Worm (Caenorhabditis elegans) whole organism, young adult: ENCODE results near the gene srd-12.

Source experiments
- B0336.3 ChIP-seq: fragments of 200-800 bp; sonication (Bioruptor generic); IDR thresholded peaks from 2 replicates; pipeline ENCODE4 v1.3.6; 2022; ENCODE audit warnings: missing genetic modification characterization, missing compliant biosample characterization
- C06A6.2 ChIP-seq: fragments of 200-800 bp; sonication (Bioruptor generic); conservative IDR thresholded peaks from 2 replicates; pipeline ENCODE4 v1.3.6; 2022; ENCODE audit warnings: missing genetic modification characterization, missing compliant biosample characterization
- F22D6.2 ChIP-seq: sonication (generic microtip); optimal IDR thresholded peaks from 2 replicates; lab custom pipeline; 2016; ENCODE audit warnings: mild to moderate bottlenecking, missing genetic modification characterization, missing compliant biosample characterization
- F49E8.2 ChIP-seq: sonication (generic microtip); optimal IDR thresholded peaks from 3 replicates; lab custom pipeline; 2017; ENCODE audit warnings: missing genetic modification characterization, mild to moderate bottlenecking, missing compliant biosample characterization, antibody characterized with exemption, moderate library complexity; ENCODE audit not compliant: insufficient read depth
- F55B11.4 ChIP-seq: sonication (generic microtip); optimal IDR thresholded peaks from 2 replicates; lab custom pipeline; 2016; ENCODE audit warnings: missing compliant biosample characterization, missing genetic modification characterization, borderline replicate concordance; ENCODE audit not compliant: insufficient read depth
- ZK185.1 ChIP-seq: sonication (generic microtip); optimal IDR thresholded peaks from 2 replicates; lab custom pipeline; 2016; ENCODE audit warnings: mild to moderate bottlenecking, missing genetic modification characterization, missing compliant biosample characterization; ENCODE audit not compliant: poor library complexity, severe bottlenecking
- attf-6 ChIP-seq: fragments of 200-800 bp; sonication (Bioruptor generic); IDR thresholded peaks from 2 replicates; pipeline ENCODE4 v1.3.6; 2022; ENCODE audit warnings: missing genetic modification reagents, missing genetic modification characterization, missing compliant biosample characterization
- ccch-3 ChIP-seq: fragments of 200-800 bp; sonication (Bioruptor generic); optimal IDR thresholded peaks from 2 replicates; lab custom pipeline; 2018; ENCODE audit warnings: mild to moderate bottlenecking, missing genetic modification characterization, missing compliant biosample characterization
- cebp-1 ChIP-seq, 2 experiments: fragments of 200-800 bp in 1 of 2; sonication (Bioruptor generic) in 1 of 2; sonication (generic microtip) in 1 of 2; IDR thresholded peaks in 1 of 2; optimal IDR thresholded peaks in 1 of 2; 2 replicates each; pipeline versions ENCODE4 v1.3.6 to Lab custom; 2017 to 2022; ENCODE audit warnings: missing compliant biosample characterization in 2 of 2, missing genetic modification characterization in 2 of 2, mild to moderate bottlenecking in 1 of 2, missing genetic modification reagents in 1 of 2, moderate library complexity in 1 of 2
- ceh-27 ChIP-seq: fragments of 200-800 bp; sonication (Bioruptor generic); optimal IDR thresholded peaks from 2 replicates; lab custom pipeline; 2018; ENCODE audit warnings: mild to moderate bottlenecking, missing genetic modification characterization, moderate library complexity, missing compliant biosample characterization
- ceh-40 ChIP-seq: fragments of 200-800 bp; sonication (Bioruptor generic); IDR thresholded peaks from 2 replicates; pipeline ENCODE4 v1.3.6; 2022; ENCODE audit warnings: missing genetic modification characterization, missing compliant biosample characterization
- ceh-91 ChIP-seq: fragments of 200-800 bp; sonication (Bioruptor generic); IDR thresholded peaks from 2 replicates; pipeline ENCODE4 v1.3.6; 2022; ENCODE audit warnings: missing genetic modification reagents, missing genetic modification characterization, missing compliant biosample characterization
- die-1 ChIP-seq: sonication (generic microtip); optimal IDR thresholded peaks from 2 replicates; lab custom pipeline; 2016; ENCODE audit warnings: missing genotype, mild to moderate bottlenecking, missing genetic modification characterization, missing compliant biosample characterization
- dox-1 ChIP-seq: fragments of 200-800 bp; sonication (Bioruptor generic); IDR thresholded peaks from 2 replicates; pipeline ENCODE4 v1.3.6; 2022; ENCODE audit warnings: missing genetic modification reagents, missing genetic modification characterization, missing compliant biosample characterization
- egl-18 ChIP-seq: fragments of 200-800 bp; sonication (Bioruptor generic); IDR thresholded peaks from 2 replicates; pipeline ENCODE4 v1.3.6; 2022; ENCODE audit warnings: missing genetic modification reagents, missing genetic modification characterization, missing compliant biosample characterization
- egl-44 ChIP-seq: fragments of 200-800 bp; sonication (Bioruptor generic); IDR thresholded peaks from 2 replicates; pipeline ENCODE4 v1.3.6; 2022; ENCODE audit warnings: missing genetic modification reagents, missing genetic modification characterization, missing compliant biosample characterization
- ekl-4 ChIP-seq: fragments of 200-800 bp; sonication (Bioruptor generic); IDR thresholded peaks from 2 replicates; pipeline ENCODE4 v1.3.6; 2022; ENCODE audit warnings: missing genetic modification reagents, missing genetic modification characterization, missing compliant biosample characterization
- ets-4 ChIP-seq: fragments of 200-800 bp; sonication (Bioruptor generic); optimal IDR thresholded peaks from 2 replicates; lab custom pipeline; 2018; ENCODE audit warnings: mild to moderate bottlenecking, missing genetic modification characterization, missing compliant biosample characterization
- hlh-12 ChIP-seq: sonication (generic microtip); optimal IDR thresholded peaks from 2 replicates; lab custom pipeline; 2016; ENCODE audit warnings: missing genetic modification characterization, missing compliant biosample characterization
- hmg-1.2 ChIP-seq: fragments of 200-800 bp; sonication (Bioruptor generic); IDR thresholded peaks from 2 replicates; pipeline ENCODE4 v1.3.6; 2022; ENCODE audit warnings: missing genetic modification reagents, missing genetic modification characterization, missing compliant biosample characterization
- hsf-1 ChIP-seq: fragments of 200-800 bp; sonication (Bioruptor generic); IDR thresholded peaks from 2 replicates; pipeline ENCODE4 v1.3.6; 2022; ENCODE audit warnings: missing genetic modification reagents, missing genetic modification characterization, missing compliant biosample characterization
- lag-1 ChIP-seq: fragments of 200-800 bp; sonication (Bioruptor generic); IDR thresholded peaks from 2 replicates; pipeline ENCODE4 v1.3.6; 2022; ENCODE audit warnings: missing genetic modification reagents, missing genetic modification characterization, missing compliant biosample characterization
- let-526 ChIP-seq: fragments of 200-800 bp; sonication (Bioruptor generic); IDR thresholded peaks from 2 replicates; pipeline ENCODE4 v1.3.6; 2022; ENCODE audit warnings: missing genetic modification reagents, missing genetic modification characterization, missing compliant biosample characterization
- lin-35 ChIP-seq, 3 experiments: fragments of 150-350 bp in 2 of 3; sonication (generic microtip) in 1 of 3; optimal IDR thresholded peaks; 2 replicates each; lab custom pipeline; 2014 to 2018; ENCODE audit warnings: missing biosample characterization in 3 of 3, missing genetic modification characterization in 3 of 3, missing genetic modification reagents in 3 of 3
- lin-40 ChIP-seq: sonication (generic microtip); optimal IDR thresholded peaks from 2 replicates; lab custom pipeline; 2016; ENCODE audit warnings: missing genetic modification characterization, mild to moderate bottlenecking, missing compliant biosample characterization, missing genotype, missing genetic modification reagents
- lin-54 ChIP-seq: fragments of 200-800 bp; sonication (Bioruptor generic); optimal IDR thresholded peaks from 2 replicates; lab custom pipeline; 2018; ENCODE audit warnings: mild to moderate bottlenecking, missing genetic modification characterization, missing compliant biosample characterization
- lir-1 ChIP-seq: fragments of 200-800 bp; sonication (Bioruptor generic); conservative IDR thresholded peaks from 2 replicates; pipeline ENCODE4 v1.3.6; 2022; ENCODE audit warnings: missing genetic modification reagents, missing genetic modification characterization, missing compliant biosample characterization
- madf-3 ChIP-seq: fragments of 200-800 bp; sonication (Bioruptor generic); IDR thresholded peaks from 2 replicates; pipeline ENCODE4 v1.3.6; 2022; ENCODE audit warnings: missing genetic modification reagents, missing genetic modification characterization, missing compliant biosample characterization
- mcd-1 ChIP-seq: fragments of 200-800 bp; sonication (Bioruptor generic); IDR thresholded peaks from 2 replicates; pipeline ENCODE4 v1.3.6; 2022; ENCODE audit warnings: missing genetic modification reagents, missing genetic modification characterization, missing compliant biosample characterization
- mxl-1 ChIP-seq: sonication (generic microtip); optimal IDR thresholded peaks from 2 replicates; lab custom pipeline; 2016; ENCODE audit warnings: missing genetic modification characterization, missing compliant biosample characterization
- nfya-1 ChIP-seq: sonication (generic microtip); optimal IDR thresholded peaks from 2 replicates; lab custom pipeline; 2017; ENCODE audit warnings: antibody characterized with exemption, missing compliant biosample characterization, missing genetic modification characterization, borderline replicate concordance; ENCODE audit not compliant: insufficient read depth
- nhr-80 ChIP-seq: sonication (generic microtip); optimal IDR thresholded peaks from 2 replicates; lab custom pipeline; 2016; ENCODE audit warnings: missing genetic modification characterization, missing compliant biosample characterization
- pbrm-1 ChIP-seq: fragments of 200-800 bp; sonication (Bioruptor generic); IDR thresholded peaks from 2 replicates; pipeline ENCODE4 v1.3.6; 2022; ENCODE audit warnings: missing genetic modification reagents, missing genetic modification characterization, missing compliant biosample characterization
- pha-4 ChIP-seq: fragments of 150-350 bp; sonication (generic microtip); optimal IDR thresholded peaks from 2 replicates; lab custom pipeline; 2014; ENCODE audit warnings: missing biosample characterization, missing genetic modification reagents, missing genetic modification characterization
- rcor-1 ChIP-seq: fragments of 200-800 bp; sonication (Bioruptor generic); IDR thresholded peaks from 2 replicates; pipeline ENCODE4 v1.3.6; 2022; ENCODE audit warnings: missing genetic modification reagents, missing genetic modification characterization, missing compliant biosample characterization
- rec-8 ChIP-seq, 2 experiments: sonication (generic microtip); optimal IDR thresholded peaks; 2 replicates each; lab custom pipeline; 2016; ENCODE audit warnings: mild to moderate bottlenecking in 2 of 2, missing genetic modification characterization in 2 of 2, missing genetic modification reagents in 2 of 2, missing genotype in 2 of 2, missing biosample characterization in 1 of 2, missing compliant biosample characterization in 1 of 2, moderate library complexity in 1 of 2
- rpc-1 ChIP-seq, 2 experiments: fragments of 150-350 bp in 1 of 2; sonication (generic microtip) in 1 of 2; optimal IDR thresholded peaks; 2 replicates each; lab custom pipeline; 2014 to 2018; ENCODE audit warnings: missing biosample characterization in 1 of 2, missing genetic modification characterization in 1 of 2, missing genetic modification reagents in 1 of 2, missing genotype in 1 of 2
- sdz-38 ChIP-seq: sonication (generic microtip); optimal IDR thresholded peaks from 2 replicates; lab custom pipeline; 2016; ENCODE audit warnings: missing genotype, missing genetic modification characterization, missing compliant biosample characterization
- somi-1 ChIP-seq: fragments of 200-800 bp; sonication (Bioruptor generic); optimal IDR thresholded peaks from 2 replicates; lab custom pipeline; 2018; ENCODE audit warnings: mild to moderate bottlenecking, missing genetic modification characterization, missing compliant biosample characterization
- tlf-1 ChIP-seq: fragments of 200-800 bp; sonication (Bioruptor generic); optimal IDR thresholded peaks from 2 replicates; lab custom pipeline; 2018; ENCODE audit warnings: mild to moderate bottlenecking, missing genetic modification characterization, missing compliant biosample characterization
- unc-62 ChIP-seq: fragments of 150-350 bp; optimal IDR thresholded peaks from 2 replicates; lab custom pipeline; 2014; ENCODE audit warnings: missing biosample characterization, missing genetic modification reagents, missing genetic modification characterization
- zfh-2 ChIP-seq: fragments of 200-800 bp; sonication (Bioruptor generic); conservative IDR thresholded peaks from 2 replicates; pipeline ENCODE4 v1.3.6; 2022; ENCODE audit warnings: missing genetic modification reagents, missing genetic modification characterization, missing compliant biosample characterization
- ztf-26 ChIP-seq: sonication (generic microtip); optimal IDR thresholded peaks from 2 replicates; lab custom pipeline; 2017; ENCODE audit warnings: missing genetic modification characterization, missing compliant biosample characterization
- ztf-3 ChIP-seq: fragments of 200-800 bp; sonication (Bioruptor generic); optimal IDR thresholded peaks from 2 replicates; lab custom pipeline; 2018; ENCODE audit warnings: mild to moderate bottlenecking, missing genetic modification characterization, missing compliant biosample characterization

The srd-12 gene

DNA sequence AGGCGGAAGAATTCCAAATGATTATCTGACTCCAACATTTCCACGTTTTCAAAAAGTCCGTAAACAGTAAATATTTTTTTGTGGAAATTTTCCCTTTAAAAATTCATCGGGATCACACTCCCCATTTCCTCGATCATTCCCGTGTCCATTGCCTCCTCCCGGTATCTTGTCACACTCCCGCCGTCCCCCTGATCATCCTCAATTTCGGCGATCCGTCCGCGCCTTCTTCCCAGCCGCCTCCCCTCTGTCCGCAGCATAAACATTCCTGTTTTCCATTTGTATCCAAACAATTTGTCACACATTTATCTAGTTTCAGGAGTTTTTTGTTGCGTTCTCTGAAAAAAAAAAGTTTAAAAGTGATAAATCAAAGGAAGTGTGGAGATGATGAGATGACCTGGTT lies 37.1 kb downstream of the srd-12 start:
- TF ChIP-seq F55B11.4 (tag; lab: Kevin White, UChicago) = no peak
- 0 out of 2 replicates have a peak, but pooled peaks have one; percentile 6 for TF ChIP-seq hmg-1.2 (GFP tag; lab: Robert Waterston, UW)
- TF ChIP-seq ccch-3 = no peak
- peak; percentile 72; the same call in 1 of the 2 replicates for TF ChIP-seq zfh-2 (GFP tag; lab: Robert Waterston, UW)
- no peak for TF ChIP-seq nfya-1 (tag; lab: Kevin White, UChicago)
- 0 out of 2 replicates have a peak, but pooled peaks have one; percentile 9 for TF ChIP-seq lir-1 (GFP tag; lab: Robert Waterston, UW)

- peak; percentile 42 for TF ChIP-seq ets-4
- TF ChIP-seq ceh-40 = 0 out of 2 replicates have a peak, but pooled peaks have one; percentile 3
- TF ChIP-seq lin-40 (tag; lab: Kevin White, UChicago) = peak; percentile 90
- peak; percentile 20; the same call in 1 of the 2 replicates for TF ChIP-seq hmg-1.2 (GFP tag; lab: Robert Waterston, UW)
- peak; percentile 52; the same call in 1 of the 2 replicates for TF ChIP-seq madf-3
- peak; percentile 83 for TF ChIP-seq ztf-26
- peak; percentile 60 for TF ChIP-seq cebp-1 (GFP tag; IDR thresholded peaks at IDR 0.05; lab: Robert Waterston, UW)
- peak; percentile 79 for TF ChIP-seq cebp-1 (tag; optimal IDR thresholded peaks at IDR 0.05; lab: Kevin White, UChicago)
- TF ChIP-seq tlf-1 (GFP tag; lab: Kevin White, UChicago) = peak; percentile 80
- TF ChIP-seq die-1 (tag; lab: Kevin White, UChicago) = no peak
- TF ChIP-seq dox-1 (GFP tag; lab: Robert Waterston, UW) = peak; percentile 54; the same call in 1 of the 2 replicates
- TF ChIP-seq F22D6.2 (tag; lab: Kevin White, UChicago) = peak; percentile 64
- TF ChIP-seq nhr-80 = peak; percentile 94
- peak; percentile 66; the same call in 1 of the 2 replicates for TF ChIP-seq lir-1 (GFP tag; lab: Robert Waterston, UW)
- TF ChIP-seq C06A6.2 (GFP tag; lab: Robert Waterston, UW) = peak; percentile 77
- TF ChIP-seq ekl-4 (GFP tag; lab: Robert Waterston, UW) = 0 out of 2 replicates have a peak, but pooled peaks have one; percentile 35
- TF ChIP-seq ZK185.1 (tag; lab: Kevin White, UChicago) = no peak
- TF ChIP-seq rec-8 (tag; optimal IDR thresholded peaks at IDR 0.05; lab: Kevin White, UChicago) = no peak
- TF ChIP-seq hsf-1 (GFP tag; lab: Robert Waterston, UW) = 0 out of 2 replicates have a peak, but pooled peaks have one; percentile 28
- TF ChIP-seq unc-62 = peak; percentile 93
- TF ChIP-seq rcor-1 (GFP tag; lab: Robert Waterston, UW) = no peak
- TF ChIP-seq ceh-91 (GFP tag; lab: Robert Waterston, UW) = no peak
- peak; percentile 47; the same call in 1 of the 2 replicates for TF ChIP-seq pbrm-1 (GFP tag; lab: Robert Waterston, UW)
- TF ChIP-seq pha-4 (tag; lab: Kevin White, UChicago) = peak; percentile 87
- TF ChIP-seq egl-18 (GFP tag; lab: Robert Waterston, UW) = no peak
- TF ChIP-seq ceh-27 (GFP tag; lab: Kevin White, UChicago) = peak; percentile 76
- TF ChIP-seq somi-1 (GFP tag; lab: Kevin White, UChicago) = peak; percentile 97
- TF ChIP-seq sdz-38 (tag; lab: Kevin White, UChicago) = no peak
- no peak for TF ChIP-seq attf-6 (GFP tag; lab: Robert Waterston, UW)
- peak; percentile 68; the same call in 1 of the 2 replicates for TF ChIP-seq let-526 (GFP tag; lab: Robert Waterston, UW)
- no peak for TF ChIP-seq F49E8.2
- TF ChIP-seq mxl-1 (tag; lab: Kevin White, UChicago) = no peak
- TF ChIP-seq lin-54 (GFP tag; lab: Kevin White, UChicago) = peak; percentile 61
- TF ChIP-seq lin-35 (GFP tag; optimal IDR thresholded peaks at IDR 0.05; lab: Kevin White, UChicago) = peak in 1 of 3 experiments; percentile 2
- TF ChIP-seq ztf-3 (GFP tag; lab: Kevin White, UChicago) = peak; percentile 57
- TF ChIP-seq B0336.3 (GFP tag; lab: Robert Waterston, UW) = peak; percentile 85
- peak; percentile 41; the same call in 1 of the 2 replicates for TF ChIP-seq mcd-1 (GFP tag; lab: Robert Waterston, UW)
- peak; percentile 84; the same call in 1 of the 2 replicates for TF ChIP-seq egl-44 (GFP tag; lab: Robert Waterston, UW)
- TF ChIP-seq rpc-1 (optimal IDR thresholded peaks at IDR 0.05; lab: Kevin White, UChicago) = no peak
- TF ChIP-seq rpc-1 (tag; optimal IDR thresholded peaks at IDR 0.05; lab: Kevin White, UChicago) = no peak
- TF ChIP-seq hlh-12 (tag; lab: Kevin White, UChicago) = no peak
- no peak for TF ChIP-seq lag-1 (GFP tag; lab: Robert Waterston, UW)
These were observed 38.9 kb downstream of the srd-12 start for ce11 chrIV:5591134-5591533.
